Worm (Caenorhabditis elegans) whole organism, L2 larva: Measurements from ENCODE around the gene perm-3.

Source experiments
- ZK546.5 ChIP-seq: sonication (generic microtip); optimal IDR thresholded peaks from 2 replicates; lab custom pipeline; 2017; ENCODE audit warnings: missing biosample characterization, missing genetic modification characterization
- alr-1 ChIP-seq: fragments of 150-350 bp; optimal IDR thresholded peaks from 2 replicates; lab custom pipeline; 2014; ENCODE audit warnings: missing biosample characterization, missing genetic modification characterization
- ama-1 ChIP-seq: fragments of 150-350 bp; optimal IDR thresholded peaks from 2 replicates; lab custom pipeline; 2018; ENCODE audit warnings: inconsistent platforms
- blmp-1 ChIP-seq: sonication (generic microtip); optimal IDR thresholded peaks from 2 replicates; lab custom pipeline; 2017; ENCODE audit warnings: missing genetic modification characterization, mild to moderate bottlenecking, missing compliant biosample characterization, antibody characterized with exemption, moderate library complexity; ENCODE audit not compliant: insufficient read depth
- ceh-16 ChIP-seq: fragments of 150-350 bp; optimal IDR thresholded peaks from 2 replicates; lab custom pipeline; 2014; ENCODE audit warnings: missing biosample characterization, missing genetic modification characterization
- crh-2 ChIP-seq: sonication (generic microtip); optimal IDR thresholded peaks from 2 replicates; lab custom pipeline; 2017; ENCODE audit warnings: missing biosample characterization, missing genetic modification characterization
- elt-1 ChIP-seq: fragments of 150-350 bp; optimal IDR thresholded peaks from 2 replicates; lab custom pipeline; 2014; ENCODE audit warnings: missing biosample characterization, missing genetic modification characterization
- elt-3 ChIP-seq: sonication (generic microtip); optimal IDR thresholded peaks from 2 replicates; lab custom pipeline; 2017; ENCODE audit warnings: missing biosample characterization, missing genetic modification characterization
- fos-1 ChIP-seq: fragments of 150-350 bp; optimal IDR thresholded peaks from 2 replicates; lab custom pipeline; 2014; ENCODE audit warnings: missing biosample characterization, missing genetic modification characterization
- lin-11 ChIP-seq: fragments of 150-350 bp; sonication (generic microtip); optimal IDR thresholded peaks from 2 replicates; lab custom pipeline; 2014; ENCODE audit warnings: missing biosample characterization, missing genetic modification characterization, inconsistent platforms, mixed read lengths
- lin-13 ChIP-seq: fragments of 150-350 bp; optimal IDR thresholded peaks from 2 replicates; lab custom pipeline; 2014; ENCODE audit warnings: missing biosample characterization, missing genetic modification reagents, missing genetic modification characterization
- lin-39 ChIP-seq: fragments of 150-350 bp; optimal IDR thresholded peaks from 2 replicates; lab custom pipeline; 2014; ENCODE audit warnings: missing biosample characterization, missing genetic modification reagents, missing genetic modification characterization
- lsy-2 ChIP-seq, 2 experiments: fragments of 150-350 bp in 1 of 2; sonication (generic microtip) in 1 of 2; optimal IDR thresholded peaks; 2 replicates each; lab custom pipeline; 2014 to 2017; ENCODE audit warnings: missing biosample characterization in 2 of 2, missing genetic modification characterization in 2 of 2
- mab-5 ChIP-seq: fragments of 150-350 bp; optimal IDR thresholded peaks from 2 replicates; lab custom pipeline; 2014; ENCODE audit warnings: missing biosample characterization, missing genetic modification characterization
- mdl-1 ChIP-seq, 2 experiments: fragments of 150-350 bp in 1 of 2; sonication (generic microtip) in 1 of 2; optimal IDR thresholded peaks; 2 replicates each; lab custom pipeline; 2017; ENCODE audit warnings: missing biosample characterization in 2 of 2, missing genetic modification characterization in 2 of 2
- nhr-10 ChIP-seq: sonication (generic microtip); optimal IDR thresholded peaks from 2 replicates; lab custom pipeline; 2017; ENCODE audit warnings: missing biosample characterization, missing genetic modification characterization
- nhr-11 ChIP-seq: fragments of 150-350 bp; optimal IDR thresholded peaks from 2 replicates; lab custom pipeline; 2014; ENCODE audit warnings: missing biosample characterization, missing genetic modification characterization
- nhr-21 ChIP-seq: fragments of 150-350 bp; optimal IDR thresholded peaks from 2 replicates; lab custom pipeline; 2014; ENCODE audit warnings: missing biosample characterization, missing genetic modification characterization
- nhr-23 ChIP-seq: fragments of 150-350 bp; optimal IDR thresholded peaks from 2 replicates; lab custom pipeline; 2014; ENCODE audit warnings: missing biosample characterization, missing genetic modification reagents, missing genetic modification characterization
- nhr-237 ChIP-seq: fragments of 150-350 bp; optimal IDR thresholded peaks from 2 replicates; lab custom pipeline; 2014; ENCODE audit warnings: missing biosample characterization, missing genetic modification characterization
- nhr-25 ChIP-seq: fragments of 150-350 bp; sonication (generic microtip); optimal IDR thresholded peaks from 3 replicates; lab custom pipeline; 2014; ENCODE audit warnings: missing biosample characterization, missing genetic modification characterization
- nhr-77 ChIP-seq: fragments of 150-350 bp; optimal IDR thresholded peaks from 2 replicates; lab custom pipeline; 2014; ENCODE audit warnings: missing biosample characterization, missing genetic modification characterization
- sem-4 ChIP-seq: fragments of 150-350 bp; optimal IDR thresholded peaks from 2 replicates; lab custom pipeline; 2014; ENCODE audit warnings: missing biosample characterization, missing genetic modification reagents, missing genetic modification characterization
- skn-1 ChIP-seq: sonication (generic microtip); optimal IDR thresholded peaks from 2 replicates; lab custom pipeline; 2017; ENCODE audit warnings: missing biosample characterization, missing genetic modification characterization
- sma-3 ChIP-seq: sonication (generic microtip); optimal IDR thresholded peaks from 2 replicates; lab custom pipeline; 2016; ENCODE audit warnings: missing genetic modification reagents, missing genetic modification characterization, missing compliant biosample characterization
- unc-55 ChIP-seq: fragments of 150-350 bp; sonication (generic microtip); optimal IDR thresholded peaks from 3 replicates; lab custom pipeline; 2014; ENCODE audit warnings: missing biosample characterization, missing genetic modification reagents, missing genetic modification characterization
- unc-62 ChIP-seq: fragments of 150-350 bp; optimal IDR thresholded peaks from 2 replicates; lab custom pipeline; 2014; ENCODE audit warnings: missing biosample characterization, missing genetic modification reagents, missing genetic modification characterization
- ztf-11 ChIP-seq: sonication (generic microtip); optimal IDR thresholded peaks from 2 replicates; lab custom pipeline; 2017; ENCODE audit warnings: missing biosample characterization, missing genetic modification characterization
- ztf-4 ChIP-seq: fragments of 150-350 bp; optimal IDR thresholded peaks from 2 replicates; lab custom pipeline; 2014; ENCODE audit warnings: missing biosample characterization, missing genetic modification characterization

perm-3 gene

DNA sequence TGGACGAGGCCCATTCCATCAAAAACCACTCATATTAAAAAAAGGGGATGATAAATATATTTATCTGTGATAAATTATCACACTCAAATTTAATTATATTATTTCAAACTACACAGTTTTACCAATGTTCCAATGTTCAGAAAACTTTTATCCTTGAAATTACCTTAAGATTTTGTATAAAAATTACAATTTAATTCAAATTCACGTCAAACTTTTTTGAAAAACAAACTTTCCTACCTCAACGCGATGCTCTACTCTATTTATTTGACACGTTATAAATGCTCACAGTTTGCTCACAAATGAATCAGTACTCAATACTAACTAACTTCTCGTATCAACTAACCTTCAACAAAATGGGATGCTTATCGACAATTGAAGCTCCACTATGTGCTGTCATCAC lies 12.0 kb downstream of the perm-3 start, which contains the start of gene F41H10.1:
F41H10.1 (plus strand) TSS at position 301 of the 400 bp plus-strand sequence.
- no peak for TF ChIP-seq elt-1 (tag; lab: Kevin White, UChicago)
- no peak for TF ChIP-seq mab-5 (tag; lab: Kevin White, UChicago)
- no peak for TF ChIP-seq ztf-4 (tag; lab: Kevin White, UChicago)
- TF ChIP-seq blmp-1, result no peak
- no peak for TF ChIP-seq alr-1 (tag; lab: Kevin White, UChicago)
- no peak for TF ChIP-seq nhr-10 (tag; lab: Kevin White, UChicago)
- TF ChIP-seq nhr-77 (tag; lab: Kevin White, UChicago), result no peak
- TF ChIP-seq lin-39, result no peak
- no peak for TF ChIP-seq sma-3 (GFP tag; lab: Kevin White, UChicago)

ce11 chrIV:5381334-5381733 lies 13.3 kb downstream of the perm-3 start, which contains the start of gene F41H10.2:
Gene F41H10.2, plus strand, starts transcription at chrIV:5381634.
- TF ChIP-seq lin-13 (GFP tag; lab: Kevin White, UChicago) (no peak), elt-1 (tag; lab: Kevin White, UChicago) (no peak), alr-1 (tag; lab: Kevin White, UChicago) (no peak), skn-1 (tag; lab: Kevin White, UChicago) (no peak), unc-62 (GFP tag; lab: Kevin White, UChicago) (no peak), ceh-16 (no peak), nhr-23 (tag; lab: Kevin White, UChicago) (no peak), nhr-21 (tag; lab: Kevin White, UChicago) (no peak), nhr-237 (tag; lab: Kevin White, UChicago) (no peak)

DNA sequence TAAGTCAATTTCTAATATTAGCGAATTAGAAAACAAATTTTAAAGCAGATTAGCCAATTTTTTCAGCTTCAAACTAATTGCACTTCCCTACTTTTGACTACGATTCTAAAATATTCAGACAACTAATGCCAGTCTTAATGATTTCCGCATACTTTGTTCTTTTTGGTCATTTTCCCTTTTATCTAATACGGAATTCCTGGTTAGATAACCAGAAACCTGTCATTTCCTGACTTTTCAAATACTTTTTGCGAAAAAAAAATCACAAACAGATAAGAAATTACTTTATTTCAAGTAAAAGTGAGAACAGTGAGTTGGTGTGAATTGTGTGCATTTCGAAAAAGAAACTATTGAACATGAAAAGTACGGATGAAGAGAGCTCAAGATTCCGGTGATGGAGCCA lies 14.5 kb downstream of the perm-3 start:
- TF ChIP-seq ama-1 (lab: Kevin White, UChicago) (no peak), blmp-1 (no peak), sem-4 (tag; lab: Kevin White, UChicago) (no peak), crh-2 (tag; lab: Kevin White, UChicago) (no peak), fos-1 (tag; lab: Kevin White, UChicago) (peak; percentile 51)
- TF ChIP-seq, all 48 proteins: peak for 1

- TF ChIP-seq fos-1 (tag; lab: Kevin White, UChicago), result peak; percentile 76
- TF ChIP-seq nhr-21 (tag; lab: Kevin White, UChicago), result no peak
- no peak for TF ChIP-seq elt-3 (tag; lab: Kevin White, UChicago)
Observed at ce11 chrIV:5377062-5377461, 17.5 kb downstream of the perm-3 start, which contains the start of gene elo-5. Gene elo-5, minus strand, starts transcription at chrIV:5377117.

DNA sequence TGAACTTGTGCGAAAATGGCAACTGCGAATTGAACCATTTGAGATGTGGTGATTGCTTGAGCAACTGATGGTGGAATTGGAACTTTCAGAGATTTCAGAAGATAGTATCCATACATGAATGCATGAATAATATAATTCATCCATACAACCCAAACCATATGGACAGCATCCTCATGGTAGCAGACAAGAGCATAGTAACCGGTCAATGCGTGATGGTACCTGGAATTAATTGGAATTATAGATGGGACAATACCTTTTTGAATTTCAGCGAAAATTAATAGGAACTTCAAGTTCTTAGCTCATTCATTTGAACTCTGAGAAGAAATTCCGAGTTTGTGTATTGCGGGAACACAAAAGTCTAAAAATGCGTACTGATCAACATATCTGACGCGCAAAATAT lies 19.7 kb downstream of the perm-3 start:
- TF ChIP-seq sem-4 (tag; lab: Kevin White, UChicago) (no peak), lsy-2 (tag; optimal IDR thresholded peaks at IDR 0.05; lab: Kevin White, UChicago) (no peak), lin-11 (no peak), mdl-1 (tag; optimal IDR thresholded peaks at IDR 0.05; lab: Kevin White, UChicago) (no peak), skn-1 (tag; lab: Kevin White, UChicago) (no peak), ZK546.5 (tag; lab: Kevin White, UChicago) (no peak), nhr-11 (no peak), elt-3 (tag; lab: Kevin White, UChicago) (no peak), nhr-25 (no peak)

DNA sequence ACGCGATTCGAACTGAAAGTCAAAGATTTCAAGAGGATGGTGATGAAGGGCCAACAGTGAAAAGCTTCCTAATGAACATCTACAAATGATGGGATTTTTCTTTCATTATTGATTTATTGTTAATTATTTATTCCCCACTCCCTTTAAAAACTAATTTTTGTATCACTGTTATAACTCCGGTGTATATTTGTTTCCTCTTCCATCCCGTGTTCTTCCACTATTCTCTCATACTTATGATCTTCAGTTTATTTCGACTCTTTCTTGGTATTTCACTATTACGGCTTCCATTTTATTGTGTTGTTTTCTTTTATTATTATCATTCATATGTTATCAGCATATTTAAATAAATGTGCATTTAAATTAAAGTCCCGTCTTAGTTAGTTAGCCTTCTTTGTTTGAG lies 20.3 kb downstream of the perm-3 start:
- TF ChIP-seq unc-62 (GFP tag; lab: Kevin White, UChicago) (no peak), nhr-25 (no peak), fos-1 (tag; lab: Kevin White, UChicago) (peak; percentile 2)

ce11 chrIV:5370914-5371313 lies 23.7 kb downstream of the perm-3 start:
- TF ChIP-seq lsy-2 (tag; optimal IDR thresholded peaks at IDR 0.05; lab: Kevin White, UChicago) (peak in 1 of 2 experiments; percentile 26), unc-55 (peak; percentile 53), ztf-11 (no peak)
